Worm (Caenorhabditis elegans) whole organism, L4/young adult: Measurements from ENCODE around the gene snpc-1.1.

ENCODE experiments used
- W03F9.2 ChIP-seq: fragments of 150-350 bp; optimal IDR thresholded peaks from 2 replicates; lab custom pipeline; 2014; ENCODE audit warnings: missing biosample characterization, missing genetic modification characterization
- dao-5 ChIP-seq: sonication (generic microtip); optimal IDR thresholded peaks from 2 replicates; lab custom pipeline; 2016; ENCODE audit warnings: missing genotype, missing genetic modification characterization, moderate library complexity, missing compliant biosample characterization
- him-1 ChIP-seq: sonication (generic microtip); optimal IDR thresholded peaks from 2 replicates; lab custom pipeline; 2016; ENCODE audit warnings: missing genotype, missing genetic modification reagents, missing genetic modification characterization, missing compliant biosample characterization

Gene snpc-1.1

DNA sequence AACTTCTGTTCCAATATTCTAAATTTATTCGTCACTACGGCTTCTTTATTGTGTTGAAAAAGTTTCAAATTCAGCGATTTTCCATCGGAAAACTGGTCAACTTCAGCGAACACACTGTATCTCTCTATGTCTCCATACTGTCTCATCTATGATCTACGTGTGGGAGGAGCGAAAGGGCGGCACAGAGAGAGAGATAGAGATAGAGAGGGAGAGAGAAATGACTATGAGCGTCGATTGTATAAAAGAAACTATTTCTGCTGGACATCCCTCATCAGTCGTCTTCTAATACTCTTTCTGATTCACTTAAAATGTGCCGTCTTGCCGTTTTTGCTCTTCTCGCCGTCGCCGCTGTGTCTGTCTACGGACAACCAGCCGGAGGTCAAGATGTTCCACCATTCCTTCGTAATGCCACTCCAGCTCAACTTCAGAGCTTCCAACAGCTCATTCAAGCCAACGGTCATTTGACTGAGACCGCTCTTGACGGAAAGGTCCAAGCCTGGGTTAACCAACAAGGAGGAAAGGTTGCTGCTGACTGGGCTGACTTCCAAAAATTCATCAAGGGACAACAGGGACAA, 9.3 kb upstream of the snpc-1.1 start, which contains the start of gene srlf-1:
Gene srlf-1, plus strand, starts transcription at position 268 of the 575 bp plus-strand sequence.
- TF ChIP-seq W03F9.2 (tag; lab: Kevin White, UChicago) (no peak), him-1 (tag; lab: Kevin White, UChicago) (no peak), dao-5 (tag; lab: Kevin White, UChicago) (no peak)

DNA sequence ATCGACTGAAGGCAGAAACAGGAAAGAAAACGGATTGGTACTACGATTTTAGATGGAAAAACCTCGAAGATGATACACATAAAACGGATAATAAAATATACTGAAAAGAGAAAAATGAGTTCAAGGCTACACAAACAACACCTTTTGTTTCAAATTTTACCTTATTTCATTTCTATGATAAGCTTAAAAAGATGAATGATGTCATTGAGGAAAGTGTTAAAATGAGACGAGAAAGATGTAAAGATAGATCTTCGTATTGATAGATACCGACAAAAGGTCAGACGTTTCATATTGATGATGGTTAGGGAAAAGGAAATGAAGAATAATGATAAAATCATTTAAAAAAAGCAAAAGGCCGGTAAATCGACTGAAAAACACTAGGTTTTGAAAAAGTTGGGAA, 8.5 kb upstream of the snpc-1.1 start:
- TF ChIP-seq dao-5 (tag; lab: Kevin White, UChicago) (no peak), W03F9.2 (tag; lab: Kevin White, UChicago) (no peak), him-1 (tag; lab: Kevin White, UChicago) (no peak)

DNA sequence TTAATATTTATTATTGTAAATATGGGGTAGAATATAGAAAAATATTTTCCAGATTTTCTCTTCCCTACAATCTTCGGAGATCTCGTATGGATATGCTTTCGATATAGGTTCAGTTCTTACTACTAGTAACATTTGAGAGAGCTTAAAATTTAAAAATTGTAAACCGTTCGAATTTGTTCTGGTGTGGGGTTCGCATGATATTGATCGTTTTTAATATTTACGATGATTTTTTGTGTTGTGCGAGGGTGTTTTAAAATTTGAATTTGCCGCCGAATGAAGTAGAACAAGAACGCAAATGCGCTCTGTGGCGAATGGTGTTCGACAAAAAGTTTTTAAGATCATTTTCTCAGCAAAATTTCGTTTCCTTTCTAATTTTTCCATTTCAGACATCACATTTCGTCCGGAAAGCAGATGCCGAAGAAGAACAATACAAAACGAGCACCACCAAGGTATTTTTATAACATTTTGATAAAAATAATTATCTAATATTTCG, 2.4 kb upstream of the snpc-1.1 start, which contains the start of gene skr-17:
Gene skr-17, plus strand, starts transcription at position 51 of the 493 bp plus-strand sequence.
- TF ChIP-seq him-1 (tag; lab: Kevin White, UChicago) = no peak
- TF ChIP-seq W03F9.2 (tag; lab: Kevin White, UChicago) = no peak
- no peak for TF ChIP-seq dao-5 (tag; lab: Kevin White, UChicago)

DNA sequence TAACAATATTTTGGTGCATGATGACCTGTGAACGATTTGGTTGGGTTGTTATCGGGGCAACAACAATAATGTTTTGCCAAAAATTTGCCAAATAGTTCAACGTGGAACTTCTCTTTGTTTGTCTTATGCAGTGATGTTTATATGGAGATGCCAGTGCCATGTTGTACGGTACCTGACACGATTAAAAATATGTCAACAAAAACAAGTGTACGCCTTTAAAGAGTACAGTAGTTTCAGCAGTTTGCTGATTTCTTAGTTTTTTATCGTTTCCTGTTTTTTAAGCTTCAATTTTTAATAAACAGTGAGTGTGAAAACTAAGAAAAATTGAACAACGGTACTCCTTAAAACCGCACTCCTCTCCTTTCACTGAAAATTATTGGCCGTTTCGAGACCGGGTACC, 2.8 kb downstream of the snpc-1.1 start:
- TF ChIP-seq him-1 (tag; lab: Kevin White, UChicago) (no peak), dao-5 (tag; lab: Kevin White, UChicago) (no peak), W03F9.2 (tag; lab: Kevin White, UChicago) (no peak)

DNA sequence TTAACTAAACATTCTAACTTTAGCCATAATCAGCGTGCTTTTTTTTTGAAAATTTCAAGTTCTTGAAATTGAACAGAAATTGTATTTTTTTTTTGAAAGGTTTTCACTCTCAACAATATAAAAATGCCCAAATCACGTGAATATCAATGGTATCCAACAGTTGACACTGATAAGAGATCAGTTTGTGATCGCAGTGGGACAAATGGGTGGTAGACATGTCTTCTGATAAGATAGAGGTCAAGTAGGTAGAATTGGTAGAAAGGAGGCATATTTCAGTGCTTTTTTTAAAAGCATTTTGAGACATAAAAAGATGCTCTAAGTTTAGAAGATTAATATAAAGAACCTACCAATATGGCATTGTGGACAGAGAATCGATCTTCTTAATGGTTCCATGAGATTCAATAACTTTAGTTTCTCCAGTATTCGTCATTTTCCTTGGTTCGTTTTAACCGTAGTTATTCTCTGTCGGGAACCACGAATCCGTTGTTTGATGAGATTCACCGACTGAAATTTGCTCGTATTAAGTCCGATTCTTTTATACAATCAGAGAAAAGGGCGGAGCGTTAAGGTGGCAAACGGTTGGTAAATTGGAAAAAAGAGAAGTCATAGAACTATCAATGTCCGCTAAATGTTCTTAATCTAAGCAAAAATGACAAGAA, 3.7 kb downstream of the snpc-1.1 start, which contains the start of gene mthf-1:
Gene mthf-1, minus strand, starts transcription at position 504 of the 659 bp plus-strand sequence.
- TF ChIP-seq W03F9.2 (tag; lab: Kevin White, UChicago) = no peak
- no peak for TF ChIP-seq him-1 (tag; lab: Kevin White, UChicago)
- no peak for TF ChIP-seq dao-5 (tag; lab: Kevin White, UChicago)

DNA sequence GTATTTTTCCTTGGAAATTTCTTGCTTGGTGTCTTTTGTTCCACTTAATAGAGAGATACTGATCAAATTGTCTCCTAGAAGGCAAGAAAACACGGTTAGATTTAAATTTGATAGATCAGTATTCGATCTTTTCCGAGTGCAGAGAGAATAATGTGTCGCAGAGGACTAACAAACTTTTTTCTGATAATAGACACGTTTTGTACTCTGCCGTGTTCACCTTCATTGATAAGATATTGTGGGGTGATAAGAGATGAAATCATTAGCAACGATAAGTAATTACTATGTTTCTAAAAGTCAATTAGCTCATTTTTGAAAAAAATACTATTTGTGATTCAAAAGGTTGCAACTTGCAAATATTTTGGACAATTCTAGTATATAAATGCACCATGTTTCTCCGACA, 4.4 kb downstream of the snpc-1.1 start:
- TF ChIP-seq dao-5 (tag; lab: Kevin White, UChicago) = no peak
- no peak for TF ChIP-seq W03F9.2 (tag; lab: Kevin White, UChicago)
- TF ChIP-seq him-1 (tag; lab: Kevin White, UChicago) = no peak

DNA sequence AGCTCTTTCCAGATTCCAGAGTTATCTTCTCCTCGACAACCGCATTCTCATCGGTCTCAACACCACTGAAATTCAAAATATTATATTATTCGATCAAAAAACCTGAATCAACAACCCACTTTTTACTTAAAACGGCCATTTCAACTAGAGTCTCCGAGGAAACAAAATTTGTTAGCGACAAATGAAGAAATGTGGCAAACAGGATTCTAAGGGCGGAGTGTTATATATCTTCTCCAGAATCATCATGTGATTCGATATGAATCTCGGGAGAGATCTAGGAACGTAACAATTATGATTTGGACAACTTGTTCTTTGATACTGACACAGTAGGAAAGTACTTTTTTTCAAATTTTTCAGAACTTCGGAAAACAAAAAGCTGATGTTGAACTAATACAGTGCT, 4.9 kb downstream of the snpc-1.1 start:
- TF ChIP-seq him-1 (tag; lab: Kevin White, UChicago) (no peak), W03F9.2 (tag; lab: Kevin White, UChicago) (no peak), dao-5 (tag; lab: Kevin White, UChicago) (no peak)

DNA sequence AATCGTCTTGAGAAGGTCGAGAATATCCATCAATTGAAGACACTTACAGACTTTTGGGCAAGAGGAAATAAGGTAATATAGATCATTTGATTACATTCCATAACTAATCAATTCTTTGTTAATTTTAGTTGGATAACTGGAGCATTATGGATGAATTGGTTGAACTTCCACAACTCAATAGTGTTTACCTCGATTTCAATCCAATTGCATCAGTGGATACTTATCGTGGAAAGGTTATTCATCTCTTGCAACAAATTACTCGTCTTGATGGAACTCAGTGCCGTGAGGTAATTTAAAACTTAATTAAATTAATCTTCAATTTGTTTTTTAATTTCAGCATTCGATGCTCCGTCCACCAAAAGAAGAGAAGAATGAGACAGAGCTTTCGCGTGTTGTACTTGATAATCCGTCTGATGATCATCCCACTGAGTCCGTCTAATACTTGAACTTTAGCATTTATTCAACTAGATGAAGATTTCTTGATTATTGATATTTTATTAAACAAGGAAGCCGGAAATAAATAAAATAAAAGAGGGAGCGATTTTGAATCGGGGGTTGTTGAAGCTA, 7.6 kb downstream of the snpc-1.1 start:
- TF ChIP-seq him-1 (tag; lab: Kevin White, UChicago) (no peak), W03F9.2 (tag; lab: Kevin White, UChicago) (no peak), dao-5 (tag; lab: Kevin White, UChicago) (no peak)

DNA sequence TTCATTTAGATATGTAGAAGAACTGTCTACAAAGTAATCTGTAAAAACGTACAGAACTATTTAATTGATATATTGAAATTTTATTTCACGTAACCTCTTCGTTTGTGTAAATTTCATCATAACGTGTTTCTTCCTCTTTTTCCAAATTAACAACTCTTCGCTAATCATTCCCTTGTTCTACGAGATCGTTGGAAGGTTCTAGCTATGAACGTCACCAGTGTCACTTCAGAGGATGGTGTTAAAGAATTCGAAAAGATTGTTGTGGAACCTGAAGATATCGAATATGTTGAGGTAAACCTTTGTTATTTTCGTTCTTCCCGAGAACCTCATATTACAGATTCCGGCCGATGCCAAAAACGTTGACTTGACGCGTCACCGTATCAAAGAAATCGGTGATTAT, 8.7 kb downstream of the snpc-1.1 start, which contains the start of gene C06A8.6:
Gene C06A8.6, plus strand, starts transcription at position 89 of the 400 bp plus-strand sequence.
- TF ChIP-seq W03F9.2 (tag; lab: Kevin White, UChicago) = no peak
- no peak for TF ChIP-seq dao-5 (tag; lab: Kevin White, UChicago)
- TF ChIP-seq him-1 (tag; lab: Kevin White, UChicago) = no peak

DNA sequence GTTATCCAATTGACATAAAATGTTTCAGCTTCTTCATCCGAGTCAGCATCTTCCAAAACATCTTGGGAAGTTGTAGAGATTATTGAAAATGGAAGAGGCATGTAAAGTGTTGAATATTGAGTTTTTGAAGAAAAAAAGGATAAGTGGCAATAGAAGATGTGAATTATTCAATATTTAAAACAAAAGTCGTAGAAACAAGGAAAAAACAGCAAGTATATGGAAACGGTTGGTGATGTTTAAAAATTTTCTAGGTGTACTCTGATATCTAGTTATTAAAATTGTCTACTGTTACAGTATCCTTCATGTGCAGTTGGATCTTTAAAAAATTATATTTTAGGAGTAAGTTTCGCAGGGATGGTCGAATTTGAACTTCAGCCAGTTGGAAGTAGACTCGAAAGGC, 9.2 kb downstream of the snpc-1.1 start, which contains the start of gene C06A8.8:
Gene C06A8.8, minus strand, starts transcription at position 101 of the 400 bp plus-strand sequence.
- no peak for TF ChIP-seq W03F9.2 (tag; lab: Kevin White, UChicago)

DNA sequence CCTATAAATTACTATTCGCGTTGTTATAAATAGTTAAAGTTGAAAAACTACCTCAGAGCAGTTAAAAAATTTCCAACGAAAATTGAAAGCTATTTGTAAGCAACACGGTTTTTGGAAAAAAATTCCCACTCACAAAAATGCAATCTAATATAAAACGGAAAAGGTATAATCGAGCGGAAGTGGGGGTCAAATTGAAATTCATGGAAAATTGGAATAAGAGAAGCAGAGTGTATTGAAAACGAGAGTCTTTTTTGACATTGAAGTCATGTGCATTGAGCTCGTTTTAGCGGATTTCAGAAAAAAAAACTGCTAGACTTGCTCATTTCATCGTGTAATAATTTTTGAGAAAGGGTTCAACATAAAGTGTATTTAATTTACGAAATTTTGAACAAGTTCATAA, 10.8 kb downstream of the snpc-1.1 start:
- no peak for TF ChIP-seq him-1 (tag; lab: Kevin White, UChicago)
- no peak for TF ChIP-seq dao-5 (tag; lab: Kevin White, UChicago)
- TF ChIP-seq W03F9.2 (tag; lab: Kevin White, UChicago) = no peak

DNA sequence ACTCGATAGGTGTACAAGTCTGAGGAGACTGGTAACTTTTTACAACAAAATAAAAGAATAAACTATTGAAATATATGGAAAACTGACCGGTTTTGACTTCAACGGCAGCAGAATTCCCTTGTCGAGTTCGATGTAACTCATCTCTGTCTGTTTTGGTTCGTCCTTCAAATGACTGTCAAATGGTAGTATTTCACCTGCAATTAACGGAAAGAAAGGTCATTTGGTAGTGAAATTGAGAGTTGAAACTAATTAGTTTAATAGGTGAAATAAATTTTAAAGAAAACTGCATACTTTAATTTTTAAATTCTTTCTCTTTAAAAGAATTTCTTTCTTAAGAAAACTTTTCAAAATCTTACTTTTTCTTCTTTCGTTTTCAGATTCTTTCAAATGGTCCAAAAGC, 11.8 kb downstream of the snpc-1.1 start:
- TF ChIP-seq W03F9.2 (tag; lab: Kevin White, UChicago) (no peak), dao-5 (tag; lab: Kevin White, UChicago) (no peak), him-1 (tag; lab: Kevin White, UChicago) (no peak)

DNA sequence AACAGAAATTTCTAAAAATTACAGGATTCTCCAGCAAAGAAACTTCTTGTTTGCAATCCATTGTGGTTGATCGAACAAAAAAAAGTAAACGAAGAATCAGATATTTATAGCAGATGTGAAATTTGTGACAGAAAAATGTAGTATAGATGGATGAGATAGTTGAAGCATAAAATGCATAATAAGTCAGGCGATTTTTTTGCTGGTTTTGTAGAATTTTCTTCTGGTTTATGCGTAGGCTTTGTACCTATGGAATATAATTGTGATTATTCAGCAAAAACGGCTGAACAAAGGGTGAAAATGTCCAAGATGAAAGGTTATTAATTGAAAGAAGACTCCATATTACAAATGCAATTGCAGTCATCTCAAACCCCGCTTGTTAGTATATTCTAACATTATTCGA, 15.6 kb downstream of the snpc-1.1 start, which contains the start of gene srh-39:
Gene srh-39, minus strand, starts transcription at position 101 of the 400 bp plus-strand sequence.
- TF ChIP-seq dao-5 (tag; lab: Kevin White, UChicago) (no peak), him-1 (tag; lab: Kevin White, UChicago) (no peak), W03F9.2 (tag; lab: Kevin White, UChicago) (no peak)
